Fruit fly (Drosophila melanogaster) whole organism, embryonic: ENCODE measurements around the gene Ndfip.

Source experiments
- BtbVII ChIP-seq: fragments of 200-800 bp; sonication (Bioruptor generic); optimal IDR thresholded peaks from 3 replicates; lab custom pipeline; 2017; ENCODE audit warnings: missing biosample characterization, mild to moderate bottlenecking, missing genetic modification characterization
- CG10209 ChIP-seq: fragments of 200-800 bp; sonication (Bioruptor generic); optimal IDR thresholded peaks from 3 replicates; lab custom pipeline; 2017; ENCODE audit warnings: missing biosample characterization, mild to moderate bottlenecking, missing genetic modification characterization, missing genetic modification reagents
- CG10462 ChIP-seq: fragments of 200-800 bp; sonication (Bioruptor generic); optimal IDR thresholded peaks from 2 replicates; lab custom pipeline; 2016; ENCODE audit warnings: missing biosample characterization, missing genetic modification characterization
- CG11398 ChIP-seq: fragments of 200-800 bp; sonication (Bioruptor generic); optimal IDR thresholded peaks from 2 replicates; lab custom pipeline; 2016; ENCODE audit warnings: missing biosample characterization, missing genetic modification characterization
- CG12769 ChIP-seq: fragments of 200-800 bp; sonication (Bioruptor generic); optimal IDR thresholded peaks from 2 replicates; lab custom pipeline; 2019; ENCODE audit warnings: missing biosample characterization, mild to moderate bottlenecking, missing genetic modification characterization, moderate library complexity
- CG13296 ChIP-seq: fragments of 200-800 bp; sonication (Bioruptor generic); optimal IDR thresholded peaks from 3 replicates; lab custom pipeline; 2018; ENCODE audit warnings: missing biosample characterization, mild to moderate bottlenecking, missing genetic modification characterization
- CG13624 ChIP-seq: fragments of 200-800 bp; sonication (Bioruptor generic); optimal IDR thresholded peaks from 2 replicates; lab custom pipeline; 2016; ENCODE audit warnings: missing biosample characterization, missing genetic modification characterization
- CG13894 ChIP-seq: fragments of 200-800 bp; sonication (Bioruptor generic); optimal IDR thresholded peaks from 3 replicates; lab custom pipeline; 2018; ENCODE audit warnings: missing biosample characterization, mild to moderate bottlenecking, missing genetic modification characterization, moderate library complexity
- CG1529 ChIP-seq: fragments of 200-800 bp; sonication (Bioruptor generic); optimal IDR thresholded peaks from 3 replicates; lab custom pipeline; 2018; ENCODE audit warnings: missing biosample characterization, missing genetic modification characterization
- CG1647 ChIP-seq: fragments of 200-800 bp; sonication (Bioruptor generic); optimal IDR thresholded peaks from 3 replicates; lab custom pipeline; 2016; ENCODE audit warnings: missing biosample characterization, missing genetic modification characterization
- CG1792 ChIP-seq: fragments of 200-800 bp; sonication (Bioruptor generic); optimal IDR thresholded peaks from 2 replicates; lab custom pipeline; 2016; ENCODE audit warnings: missing biosample characterization, missing genetic modification characterization
- CG1832 ChIP-seq: fragments of 200-800 bp; sonication (Bioruptor generic); optimal IDR thresholded peaks from 2 replicates; lab custom pipeline; 2017; ENCODE audit warnings: missing biosample characterization, mild to moderate bottlenecking, missing genetic modification characterization, inconsistent platforms
- CG18599 ChIP-seq: fragments of 200-800 bp; sonication (Bioruptor generic); optimal IDR thresholded peaks from 3 replicates; lab custom pipeline; 2017; ENCODE audit warnings: missing biosample characterization, missing genetic modification characterization, mild to moderate bottlenecking, moderate library complexity, missing genetic modification reagents
- CG34376 ChIP-seq: fragments of 200-800 bp; sonication (Bioruptor generic); optimal IDR thresholded peaks from 2 replicates; lab custom pipeline; 2018; ENCODE audit warnings: missing biosample characterization, mild to moderate bottlenecking, missing genetic modification characterization
- CG43689 ChIP-seq: fragments of 200-800 bp; sonication (Bioruptor generic); IDR thresholded peaks from 2 replicates; pipeline ENCODE4 v1.3.6; 2022; ENCODE audit warnings: missing biosample characterization, missing genetic modification characterization
- CG6654 ChIP-seq: fragments of 200-800 bp; sonication (Bioruptor generic); optimal IDR thresholded peaks from 2 replicates; lab custom pipeline; 2017; ENCODE audit warnings: missing biosample characterization, mild to moderate bottlenecking, missing genetic modification characterization
- CG6683 ChIP-seq: fragments of 200-800 bp; sonication (Bioruptor generic); optimal IDR thresholded peaks from 2 replicates; lab custom pipeline; 2017; ENCODE audit warnings: missing biosample characterization, mild to moderate bottlenecking, missing genetic modification characterization, missing genetic modification reagents
- CG6765 ChIP-seq: fragments of 200-800 bp; sonication (Bioruptor generic); optimal IDR thresholded peaks from 3 replicates; lab custom pipeline; 2017; ENCODE audit warnings: missing biosample characterization, mild to moderate bottlenecking, missing genetic modification characterization
- CG6854 ChIP-seq: fragments of 200-800 bp; sonication (Bioruptor generic); optimal IDR thresholded peaks from 3 replicates; lab custom pipeline; 2017; ENCODE audit warnings: missing biosample characterization, mild to moderate bottlenecking, missing genetic modification characterization
- CG7839 ChIP-seq: fragments of 200-800 bp; sonication (Bioruptor generic); optimal IDR thresholded peaks from 3 replicates; lab custom pipeline; 2018; ENCODE audit warnings: missing biosample characterization, mild to moderate bottlenecking, missing genetic modification characterization, moderate library complexity
- Camta ChIP-seq: fragments of 200-800 bp; sonication (Bioruptor generic); optimal IDR thresholded peaks from 2 replicates; lab custom pipeline; 2016; ENCODE audit warnings: missing biosample characterization, missing genetic modification characterization
- Doc3 ChIP-seq: fragments of 200-800 bp; sonication (Bioruptor generic); IDR thresholded peaks from 3 replicates; pipeline ENCODE4 v1.3.6; 2022; ENCODE audit warnings: missing biosample characterization, missing genetic modification characterization; ENCODE audit not compliant: partially characterized antibody
- Fer1 ChIP-seq: fragments of 200-800 bp; sonication (Bioruptor generic); optimal IDR thresholded peaks from 2 replicates; lab custom pipeline; 2017; ENCODE audit warnings: missing biosample characterization, mild to moderate bottlenecking, missing genetic modification characterization
- GATAe ChIP-seq: fragments of 200-800 bp; sonication (Bioruptor generic); conservative IDR thresholded peaks from 2 replicates; pipeline ENCODE4 v1.3.6; 2022; ENCODE audit warnings: missing biosample characterization, missing genetic modification characterization
- Meics ChIP-seq: fragments of 200-800 bp; sonication (Bioruptor generic); optimal IDR thresholded peaks from 2 replicates; lab custom pipeline; 2017; ENCODE audit warnings: missing biosample characterization, mild to moderate bottlenecking, missing genetic modification characterization
- Nf-YC ChIP-seq: fragments of 200-800 bp; optimal IDR thresholded peaks from 3 replicates; lab custom pipeline; 2019; ENCODE audit warnings: missing biosample characterization, mild to moderate bottlenecking, missing genetic modification characterization, moderate library complexity
- Oaz ChIP-seq: fragments of 200-800 bp; sonication (Bioruptor generic); IDR thresholded peaks from 2 replicates; pipeline ENCODE4 v1.3.6; 2022; ENCODE audit warnings: missing biosample characterization, missing genetic modification characterization
- Scr ChIP-seq: fragments of 200-800 bp; sonication (Bioruptor generic); IDR thresholded peaks from 2 replicates; pipeline ENCODE4 v1.3.6; 2022; ENCODE audit warnings: missing biosample characterization, missing genetic modification characterization; ENCODE audit not compliant: partially characterized antibody
- Ssrp ChIP-seq: fragments of 200-800 bp; sonication (Bioruptor generic); optimal IDR thresholded peaks from 2 replicates; lab custom pipeline; 2018; ENCODE audit warnings: missing biosample characterization, mild to moderate bottlenecking, missing genetic modification characterization, moderate library complexity
- Trl ChIP-seq, 3 experiments: fragments of >200 bp in 2 of 3; fragments of 200-800 bp in 1 of 3; sonication (Bioruptor generic) in 1 of 3; optimal IDR thresholded peaks; 2 replicates in 1 of 3; 3 replicates in 2 of 3; lab custom pipeline; 2016 to 2017; ENCODE audit warnings: missing biosample characterization in 1 of 3, missing genetic modification characterization in 1 of 3
- abd-A ChIP-seq: fragments of 200-800 bp; sonication (Bioruptor generic); optimal IDR thresholded peaks from 3 replicates; lab custom pipeline; 2019; ENCODE audit warnings: missing biosample characterization, mild to moderate bottlenecking, missing genetic modification characterization, moderate library complexity
- az2 ChIP-seq: fragments of 200-800 bp; sonication (Bioruptor generic); optimal IDR thresholded peaks from 3 replicates; lab custom pipeline; 2016; ENCODE audit warnings: missing biosample characterization, missing genetic modification characterization
- caup ChIP-seq: fragments of 200-800 bp; sonication (Bioruptor generic); optimal IDR thresholded peaks from 3 replicates; lab custom pipeline; 2017; ENCODE audit warnings: missing biosample characterization, mild to moderate bottlenecking, missing genetic modification characterization, moderate library complexity; ENCODE audit not compliant: severe bottlenecking
- exex ChIP-seq: fragments of 200-800 bp; sonication (Bioruptor generic); optimal IDR thresholded peaks from 4 replicates; lab custom pipeline; 2018; ENCODE audit warnings: missing biosample characterization, mild to moderate bottlenecking, missing genetic modification characterization, moderate library complexity
- fd3F ChIP-seq: fragments of 200-800 bp; sonication (Bioruptor generic); optimal IDR thresholded peaks from 2 replicates; lab custom pipeline; 2018; ENCODE audit warnings: missing biosample characterization, mild to moderate bottlenecking, missing genetic modification characterization, moderate library complexity
- grn ChIP-seq: fragments of 200-800 bp; sonication (Bioruptor generic); optimal IDR thresholded peaks from 3 replicates; lab custom pipeline; 2017; ENCODE audit warnings: missing biosample characterization, missing genetic modification characterization
- gsb ChIP-seq: fragments of 200-800 bp; sonication (Bioruptor generic); IDR thresholded peaks from 2 replicates; pipeline ENCODE4 v1.3.6; 2022; ENCODE audit warnings: missing biosample characterization, missing genetic modification characterization
- jumu ChIP-seq: fragments of 200-800 bp; sonication (Bioruptor generic); optimal IDR thresholded peaks from 3 replicates; lab custom pipeline; 2016; ENCODE audit warnings: missing biosample characterization, missing genetic modification characterization
- ken ChIP-seq: fragments of 200-800 bp; sonication (Bioruptor generic); IDR thresholded peaks from 3 replicates; pipeline ENCODE4 v1.3.6; 2022; ENCODE audit warnings: missing biosample characterization, missing genetic modification characterization
- mirr ChIP-seq: fragments of 200-800 bp; sonication (Bioruptor generic); optimal IDR thresholded peaks from 3 replicates; lab custom pipeline; 2018; ENCODE audit warnings: missing biosample characterization, mild to moderate bottlenecking, missing genetic modification characterization
- pfk ChIP-seq: fragments of 200-800 bp; sonication (Bioruptor generic); optimal IDR thresholded peaks from 2 replicates; lab custom pipeline; 2018; ENCODE audit warnings: missing biosample characterization, mild to moderate bottlenecking, missing genetic modification characterization, moderate library complexity
- pnt ChIP-seq: fragments of 200-800 bp; sonication (Bioruptor generic); optimal IDR thresholded peaks from 3 replicates; lab custom pipeline; 2016; ENCODE audit warnings: missing biosample characterization, missing genetic modification characterization
- prd ChIP-seq, 3 experiments: fragments of >200 bp in 2 of 3; fragments of 200-800 bp in 1 of 3; sonication (Bioruptor generic) in 1 of 3; optimal IDR thresholded peaks in 2 of 3; IDR thresholded peaks in 1 of 3; 2 replicates in 2 of 3; 3 replicates in 1 of 3; pipeline versions ENCODE4 v1.3.6 to Lab custom; 2017 to 2022; ENCODE audit warnings: missing biosample characterization in 1 of 3, missing genetic modification characterization in 1 of 3
- scrt ChIP-seq: fragments of 200-800 bp; sonication (Bioruptor generic); optimal IDR thresholded peaks from 2 replicates; lab custom pipeline; 2018; ENCODE audit warnings: missing biosample characterization, mild to moderate bottlenecking, missing genetic modification characterization, moderate library complexity
- sim ChIP-seq: fragments of 200-800 bp; sonication (Bioruptor generic); IDR thresholded peaks from 2 replicates; pipeline ENCODE4 v1.3.6; 2022; ENCODE audit warnings: missing biosample characterization, missing genetic modification characterization
- slp2 ChIP-seq: fragments of 200-800 bp; sonication (Bioruptor generic); optimal IDR thresholded peaks from 2 replicates; lab custom pipeline; 2016; ENCODE audit warnings: missing biosample characterization, missing genetic modification characterization
- stwl ChIP-seq: fragments of 200-800 bp; sonication (Bioruptor generic); optimal IDR thresholded peaks from 3 replicates; lab custom pipeline; 2018; ENCODE audit warnings: missing biosample characterization, mild to moderate bottlenecking, missing genetic modification characterization, moderate library complexity
- tup ChIP-seq: fragments of 200-800 bp; sonication (Bioruptor generic); optimal IDR thresholded peaks from 2 replicates; lab custom pipeline; 2016; ENCODE audit warnings: missing biosample characterization, mild to moderate bottlenecking, missing genetic modification characterization, moderate library complexity
- z ChIP-seq: fragments of 200-800 bp; sonication (Bioruptor generic); IDR thresholded peaks from 3 replicates; pipeline ENCODE4 v1.3.6; 2022; ENCODE audit warnings: missing biosample characterization, missing genetic modification characterization

Ndfip gene

DNA sequence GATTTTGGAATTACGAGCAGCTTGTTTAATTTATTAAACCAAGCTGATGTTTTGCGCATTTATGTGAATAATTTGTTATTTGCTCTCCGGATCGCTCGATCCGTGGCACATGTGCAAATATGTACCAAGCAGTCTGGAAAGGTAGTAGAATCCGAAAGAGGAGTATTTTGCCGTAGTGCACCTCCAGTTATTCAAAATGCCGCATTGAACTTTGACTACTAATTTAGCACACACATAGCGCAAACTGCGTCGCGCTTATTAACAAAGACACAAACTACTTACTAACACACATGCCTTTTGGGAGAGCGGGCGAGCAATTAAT, 5.1 kb upstream of the Ndfip start (continued):
- peak; percentile 3 for TF ChIP-seq exex (tag; lab: Kevin White, UChicago)
- TF ChIP-seq Scr: no peak
- no peak for TF ChIP-seq GATAe (GFP tag; lab: Robert Waterston, UW)
- peak; percentile 67 for TF ChIP-seq Fer1
- TF ChIP-seq Ssrp (tag; lab: Kevin White, UChicago): no peak
- TF ChIP-seq CG18599: peak; percentile 86
- TF ChIP-seq CG6765 (GFP tag; lab: Kevin White, UChicago): peak; percentile 76
- TF ChIP-seq CG13894 (tag; lab: Kevin White, UChicago): peak; percentile 84
- no peak for TF ChIP-seq prd (optimal IDR thresholded peaks at IDR 0.05; lab: Kevin White, UChicago)
- TF ChIP-seq prd (GFP tag; IDR thresholded peaks at IDR 0.05; lab: Robert Waterston, UW): no peak
- TF ChIP-seq Doc3 (GFP tag; lab: Robert Waterston, UW): no peak
- no peak for TF ChIP-seq ken (GFP tag; lab: Robert Waterston, UW)
- peak; percentile 38 for TF ChIP-seq pfk
- peak; percentile 3 for TF ChIP-seq fd3F (GFP tag; lab: Kevin White, UChicago)
- TF ChIP-seq CG43689 (GFP tag; lab: Robert Waterston, UW): no peak
- no peak for TF ChIP-seq Nf-YC (tag; lab: Kevin White, UChicago)
- no peak for TF ChIP-seq jumu (GFP tag; lab: Kevin White, UChicago)
- peak; percentile 37 for TF ChIP-seq scrt
- TF ChIP-seq CG34376 (GFP tag; lab: Kevin White, UChicago): peak; percentile 64
- TF ChIP-seq tup: peak; percentile 45
- peak; percentile 45 for TF ChIP-seq CG1647 (GFP tag; lab: Kevin White, UChicago)
- 0 out of 3 replicates have a peak, but pooled peaks have one; percentile 26 for TF ChIP-seq z (GFP tag; lab: Robert Waterston, UW)
- TF ChIP-seq CG1832 (GFP tag; lab: Kevin White, UChicago): no peak
- TF ChIP-seq abd-A (tag; lab: Kevin White, UChicago): peak; percentile 52
- no peak for TF ChIP-seq CG10462 (GFP tag; lab: Kevin White, UChicago)
- peak; percentile 15 for TF ChIP-seq CG6854
- TF ChIP-seq CG1792 (GFP tag; lab: Kevin White, UChicago): peak; percentile 33
- peak; percentile 41 for TF ChIP-seq CG11398
- no peak for TF ChIP-seq pnt (GFP tag; lab: Kevin White, UChicago)
- TF ChIP-seq gsb: peak; percentile 52; the same call in 1 of the 2 replicates
- TF ChIP-seq grn (GFP tag; lab: Kevin White, UChicago): peak; percentile 1
- no peak for TF ChIP-seq az2 (GFP tag; lab: Kevin White, UChicago)
- TF ChIP-seq CG1529 (GFP tag; lab: Kevin White, UChicago): no peak
- TF ChIP-seq caup (GFP tag; lab: Kevin White, UChicago): peak; percentile 82
- peak; percentile 79 for TF ChIP-seq mirr (GFP tag; lab: Kevin White, UChicago)
- TF ChIP-seq CG13624 (GFP tag; lab: Kevin White, UChicago): peak; percentile 81
- TF ChIP-seq sim (GFP tag; lab: Robert Waterston, UW): no peak
- no peak for TF ChIP-seq CG7839 (tag; lab: Kevin White, UChicago)
- TF ChIP-seq BtbVII: peak; percentile 49
- TF ChIP-seq Meics (GFP tag; lab: Kevin White, UChicago): peak; percentile 63
- TF ChIP-seq CG6654 (GFP tag; lab: Kevin White, UChicago): no peak
- peak; percentile 84 for TF ChIP-seq CG12769
- no peak for TF ChIP-seq stwl
- peak in 1 of 2 experiments; percentile 35 for TF ChIP-seq Trl (optimal IDR thresholded peaks at IDR 0.05; lab: Kevin White, UChicago)
- TF ChIP-seq Trl (GFP tag; optimal IDR thresholded peaks at IDR 0.05; lab: Kevin White, UChicago): peak; percentile 21
- no peak for TF ChIP-seq slp2
- TF ChIP-seq CG13296 (GFP tag; lab: Kevin White, UChicago): peak; percentile 68
- peak; percentile 20 for TF ChIP-seq Camta
- TF ChIP-seq CG6683 (GFP tag; lab: Kevin White, UChicago): peak; percentile 2
- no peak for TF ChIP-seq Oaz (GFP tag; lab: Robert Waterston, UW)
- peak; percentile 33 for TF ChIP-seq CG10209
